Worm (Caenorhabditis elegans) whole organism, L4/young adult: ENCODE results near the gene nspg-13.

Experiments used
- W03F9.2 ChIP-seq: fragments of 150-350 bp; optimal IDR thresholded peaks from 2 replicates; lab custom pipeline; 2014; ENCODE audit warnings: missing biosample characterization, missing genetic modification characterization
- dao-5 ChIP-seq: sonication (generic microtip); optimal IDR thresholded peaks from 2 replicates; lab custom pipeline; 2016; ENCODE audit warnings: missing genotype, missing genetic modification characterization, moderate library complexity, missing compliant biosample characterization
- him-1 ChIP-seq: sonication (generic microtip); optimal IDR thresholded peaks from 2 replicates; lab custom pipeline; 2016; ENCODE audit warnings: missing genotype, missing genetic modification reagents, missing genetic modification characterization, missing compliant biosample characterization

DNA sequence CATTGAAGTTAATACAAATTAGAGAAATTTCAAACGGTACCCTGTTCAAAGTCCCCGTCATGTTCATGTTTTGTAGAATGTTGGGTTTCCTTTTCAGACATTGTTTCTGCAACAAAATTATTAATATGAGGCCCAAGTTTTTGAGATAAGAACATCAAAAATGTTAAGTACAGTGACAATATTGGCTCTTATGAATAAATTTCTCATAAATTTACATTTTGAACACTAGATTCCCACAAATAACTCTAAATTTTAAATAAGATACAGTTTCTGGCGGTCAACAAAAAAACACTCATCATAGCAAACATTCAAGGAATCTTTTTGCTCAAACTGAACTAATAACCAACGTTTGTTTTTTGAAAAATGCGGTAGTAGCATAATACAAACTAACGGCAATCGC, 28.7 kb upstream of the nspg-13 start, which contains the start of gene H28G03.3:
- TF ChIP-seq dao-5 (no peak), him-1 (tag; lab: Kevin White, UChicago) (no peak), W03F9.2 (tag; lab: Kevin White, UChicago) (no peak)
